Worm (Caenorhabditis elegans) whole organism, L1 larva: ENCODE results near the gene K09C6.7.
"Not testable (repeated sequence)": the region's sequence is repeated elsewhere in the genome, so short reads cannot be mapped to it uniquely, and the experiment has no call there.

ENCODE experiments used
- Y116A8C.19 ChIP-seq: sonication (generic microtip); optimal IDR thresholded peaks from 2 replicates; lab custom pipeline; 2016; ENCODE audit warnings: missing compliant biosample characterization, missing genetic modification characterization, borderline replicate concordance
- fos-1 ChIP-seq: fragments of 150-350 bp; optimal IDR thresholded peaks from 2 replicates; lab custom pipeline; 2014; ENCODE audit warnings: missing biosample characterization, missing genetic modification characterization
- ztf-4 ChIP-seq: fragments of 150-350 bp; optimal IDR thresholded peaks from 2 replicates; lab custom pipeline; 2014; ENCODE audit warnings: missing biosample characterization, missing genetic modification characterization

DNA sequence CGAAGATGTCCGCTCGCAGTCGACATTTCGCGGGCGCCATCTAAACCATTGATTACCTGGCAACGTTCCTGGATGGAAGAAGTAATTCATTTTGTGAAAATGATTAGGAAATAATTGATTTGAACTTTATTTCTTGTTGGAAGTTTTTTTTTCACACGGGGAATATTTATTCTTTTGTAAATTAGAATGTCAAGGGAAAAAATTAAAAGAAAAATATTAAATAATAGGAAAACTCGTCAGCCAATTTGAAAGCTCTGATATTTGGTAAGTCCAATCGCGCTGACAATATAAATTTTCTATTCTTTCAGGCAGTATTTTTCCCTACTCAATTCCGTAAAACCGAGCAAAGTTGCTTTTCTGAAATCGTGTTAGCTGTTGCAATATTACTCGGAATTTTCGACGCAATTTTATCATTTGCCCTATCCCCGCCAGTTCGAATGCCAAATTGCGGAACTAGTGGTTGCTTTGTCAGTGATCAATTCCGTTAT, at the start of gene K09C6.7, which contains the start of gene K09C6.10:
- TF ChIP-seq Y116A8C.19 (tag; lab: Kevin White, UChicago); ztf-4 (tag; lab: Kevin White, UChicago); fos-1: not testable (repeated sequence)
